Worm (Caenorhabditis elegans) whole organism, early embryonic: ENCODE measurements around the gene cld-1.

ENCODE experiments used
- B0310.2 ChIP-seq: sonication (generic microtip); optimal IDR thresholded peaks from 2 replicates; lab custom pipeline; 2016; ENCODE audit warnings: mild to moderate bottlenecking, missing genetic modification characterization, missing compliant biosample characterization
- F13C5.2 ChIP-seq: sonication (generic microtip); optimal IDR thresholded peaks from 2 replicates; lab custom pipeline; 2017; ENCODE audit warnings: mild to moderate bottlenecking, missing genetic modification characterization, inconsistent platforms, missing compliant biosample characterization
- aly-1 ChIP-seq: sonication (generic microtip); optimal IDR thresholded peaks from 2 replicates; lab custom pipeline; 2016; ENCODE audit warnings: missing genetic modification characterization, missing compliant biosample characterization
- ama-1 ChIP-seq: fragments of 150-350 bp; optimal IDR thresholded peaks from 2 replicates; lab custom pipeline; 2014
- ceh-36 ChIP-seq: sonication (generic microtip); optimal IDR thresholded peaks from 2 replicates; lab custom pipeline; 2016; ENCODE audit warnings: missing genetic modification characterization, inconsistent platforms, missing compliant biosample characterization
- ets-7 ChIP-seq: sonication (generic microtip); optimal IDR thresholded peaks from 2 replicates; lab custom pipeline; 2016; ENCODE audit warnings: missing genotype, missing genetic modification characterization, missing compliant biosample characterization
- flt-1 ChIP-seq: fragments of 200-800 bp; sonication (Bioruptor generic); IDR thresholded peaks from 2 replicates; pipeline ENCODE4 v1.3.6; 2022; ENCODE audit warnings: missing genetic modification characterization, missing compliant biosample characterization
- hmg-4 ChIP-seq: fragments of 200-800 bp; sonication (Bioruptor generic); optimal IDR thresholded peaks from 2 replicates; lab custom pipeline; 2018; ENCODE audit warnings: mild to moderate bottlenecking, missing genetic modification characterization, missing compliant biosample characterization
- hnd-1 ChIP-seq: sonication (generic microtip); optimal IDR thresholded peaks from 2 replicates; lab custom pipeline; 2016; ENCODE audit warnings: missing genetic modification characterization, missing compliant biosample characterization
- pes-1 ChIP-seq: fragments of 200-800 bp; sonication (Bioruptor generic); IDR thresholded peaks from 2 replicates; pipeline ENCODE4 v1.3.6; 2022; ENCODE audit warnings: missing genetic modification reagents, missing genetic modification characterization, missing compliant biosample characterization
- scrt-1 ChIP-seq: fragments of 200-800 bp; sonication (Bioruptor generic); IDR thresholded peaks from 2 replicates; pipeline ENCODE4 v1.3.6; 2022; ENCODE audit warnings: missing genetic modification characterization, missing compliant biosample characterization
- tbx-11 ChIP-seq: fragments of 200-800 bp; sonication (Bioruptor generic); IDR thresholded peaks from 2 replicates; pipeline ENCODE4 v1.3.6; 2022; ENCODE audit warnings: missing genetic modification characterization, missing compliant biosample characterization
- tbx-37 ChIP-seq: fragments of 200-800 bp; sonication (Bioruptor generic); conservative IDR thresholded peaks from 2 replicates; pipeline ENCODE4 v1.3.6; 2022; ENCODE audit warnings: missing genetic modification reagents, missing genetic modification characterization, missing compliant biosample characterization

DNA sequence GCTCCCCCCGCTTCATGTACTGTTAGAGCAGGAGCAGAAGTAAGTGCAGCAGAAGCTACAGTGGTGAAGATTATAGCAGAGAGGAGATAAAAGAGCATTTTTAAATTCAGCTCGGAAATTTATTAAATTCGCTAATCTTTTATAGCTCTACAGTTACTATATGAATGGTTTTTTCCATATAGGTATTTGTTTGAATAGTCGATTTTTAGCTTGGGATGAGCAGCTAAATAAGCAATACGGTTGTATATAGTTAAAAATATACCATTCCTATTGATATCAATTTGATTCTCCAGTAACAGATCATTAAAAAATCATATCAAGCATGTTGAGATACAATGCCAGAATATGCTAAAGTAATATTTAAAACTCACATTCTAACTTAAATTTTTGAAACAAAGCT is 9.4 kb downstream of the cld-1 start, which contains the start of gene srlf-5:
- TF ChIP-seq hmg-4 (GFP tag; lab: Kevin White, UChicago) (no peak), hnd-1 (tag; lab: Kevin White, UChicago) (no peak), ama-1 (lab: Kevin White, UChicago) (no peak), ceh-36 (tag; lab: Kevin White, UChicago) (no peak), ets-7 (no peak), flt-1 (GFP tag; lab: Robert Waterston, UW) (no peak), aly-1 (tag; lab: Kevin White, UChicago) (no peak), F13C5.2 (tag; lab: Kevin White, UChicago) (no peak), B0310.2 (tag; lab: Kevin White, UChicago) (no peak), pes-1 (GFP tag; lab: Robert Waterston, UW) (no peak), tbx-37 (GFP tag; lab: Robert Waterston, UW) (no peak), tbx-11 (GFP tag; lab: Robert Waterston, UW) (no peak), scrt-1 (no peak)
